Worm (Caenorhabditis elegans): ENCODE data around the gene C08B6.5.

Gene C08B6.5

ce11 chrV:10120898-10121297, 3.3 kb downstream of the C08B6.5 start, which contains the start of gene srxa-18:
srxa-18 (minus strand) TSS chrV:10120997.
- TF ChIP-seq ama-1 (optimal IDR thresholded peaks at IDR 0.05) (no peak), ceh-13 (GFP tag; optimal IDR thresholded peaks at IDR 0.05) (no peak)

- TF ChIP-seq ceh-13 (GFP tag; optimal IDR thresholded peaks at IDR 0.05) (no peak), tbx-37 (GFP tag; conservative IDR thresholded peaks at IDR 0.05) (no peak), flt-1 (GFP tag; IDR thresholded peaks at IDR 0.05) (no peak), hmg-4 (GFP tag; optimal IDR thresholded peaks at IDR 0.05) (no peak), B0310.2 (tag; optimal IDR thresholded peaks at IDR 0.05) (no peak), F13C5.2 (tag; optimal IDR thresholded peaks at IDR 0.05) (no peak), scrt-1 (GFP tag; IDR thresholded peaks at IDR 0.05) (no peak), pes-1 (GFP tag; IDR thresholded peaks at IDR 0.05) (no peak), tra-4 (tag; optimal IDR thresholded peaks at IDR 0.05) (no peak), hnd-1 (tag; optimal IDR thresholded peaks at IDR 0.05) (no peak), tbx-11 (GFP tag; IDR thresholded peaks at IDR 0.05) (no peak), sea-1 (GFP tag; conservative IDR thresholded peaks at IDR 0.05) (no peak), ets-7 (tag; optimal IDR thresholded peaks at IDR 0.05) (no peak), aly-1 (tag; optimal IDR thresholded peaks at IDR 0.05) (no peak), ama-1 (optimal IDR thresholded peaks at IDR 0.05) (no peak), hmbx-1 (tag; optimal IDR thresholded peaks at IDR 0.05) (no peak)
Measured at ce11 chrV:10122670-10123069, 5.1 kb downstream of the C08B6.5 start, which contains the start of gene srxa-19. srxa-19 (minus strand) TSS chrV:10122770.

- TF ChIP-seq aly-1 (tag; optimal IDR thresholded peaks at IDR 0.05) (no peak), tbx-11 (GFP tag; IDR thresholded peaks at IDR 0.05) (no peak)
Measured at ce11 chrV:10123324-10123723, 5.8 kb downstream of the C08B6.5 start, which contains the start of gene C08B6.6. C08B6.6 (plus strand) TSS chrV:10123624.

ce11 chrV:10124799-10125548, 7.4 kb downstream of the C08B6.5 start, which contains the start of gene C08B6.10:
C08B6.10 (plus strand) TSS chrV:10125498.
- TF ChIP-seq scrt-1 (GFP tag; IDR thresholded peaks at IDR 0.05) (no peak), ceh-13 (GFP tag; optimal IDR thresholded peaks at IDR 0.05) (no peak), tbx-37 (GFP tag; conservative IDR thresholded peaks at IDR 0.05) (no peak), ceh-36 (tag; optimal IDR thresholded peaks at IDR 0.05) (no peak), ama-1 (optimal IDR thresholded peaks at IDR 0.05) (no peak), tra-4 (tag; optimal IDR thresholded peaks at IDR 0.05) (no peak), hmbx-1 (tag; optimal IDR thresholded peaks at IDR 0.05) (no peak), sea-1 (GFP tag; conservative IDR thresholded peaks at IDR 0.05) (no peak), tbx-11 (GFP tag; IDR thresholded peaks at IDR 0.05) (no peak), F13C5.2 (tag; optimal IDR thresholded peaks at IDR 0.05) (no peak), hmg-4 (GFP tag; optimal IDR thresholded peaks at IDR 0.05) (no peak), ets-7 (tag; optimal IDR thresholded peaks at IDR 0.05) (no peak), hnd-1 (tag; optimal IDR thresholded peaks at IDR 0.05) (no peak), flt-1 (GFP tag; IDR thresholded peaks at IDR 0.05) (no peak), aly-1 (tag; optimal IDR thresholded peaks at IDR 0.05) (no peak), pes-1 (GFP tag; IDR thresholded peaks at IDR 0.05) (no peak), B0310.2 (tag; optimal IDR thresholded peaks at IDR 0.05) (no peak)

ce11 chrV:10130195-10130594, 12.6 kb downstream of the C08B6.5 start, which contains the start of gene aos-1:
aos-1 (minus strand) TSS chrV:10130295.
- TF ChIP-seq ceh-36 (tag; optimal IDR thresholded peaks at IDR 0.05) (no peak), sea-1 (GFP tag; conservative IDR thresholded peaks at IDR 0.05) (no peak), B0310.2 (tag; optimal IDR thresholded peaks at IDR 0.05) (no peak), ama-1 (optimal IDR thresholded peaks at IDR 0.05) (no peak), tbx-37 (GFP tag; conservative IDR thresholded peaks at IDR 0.05) (no peak), pes-1 (GFP tag; IDR thresholded peaks at IDR 0.05) (no peak), ets-7 (tag; optimal IDR thresholded peaks at IDR 0.05) (no peak), flt-1 (GFP tag; IDR thresholded peaks at IDR 0.05) (no peak), hmg-4 (GFP tag; optimal IDR thresholded peaks at IDR 0.05) (no peak), ceh-13 (GFP tag; optimal IDR thresholded peaks at IDR 0.05) (no peak), tra-4 (tag; optimal IDR thresholded peaks at IDR 0.05) (no peak), tbx-11 (GFP tag; IDR thresholded peaks at IDR 0.05) (no peak), aly-1 (tag; optimal IDR thresholded peaks at IDR 0.05) (no peak), hnd-1 (tag; optimal IDR thresholded peaks at IDR 0.05) (no peak), hmbx-1 (tag; optimal IDR thresholded peaks at IDR 0.05) (no peak), F13C5.2 (tag; optimal IDR thresholded peaks at IDR 0.05) (no peak), scrt-1 (GFP tag; IDR thresholded peaks at IDR 0.05) (no peak)

ce11 chrV:10133277-10133676, 15.7 kb downstream of the C08B6.5 start:
- TF ChIP-seq hmg-4 (GFP tag; optimal IDR thresholded peaks at IDR 0.05) (no peak), tra-4 (tag; optimal IDR thresholded peaks at IDR 0.05) (no peak), flt-1 (GFP tag; IDR thresholded peaks at IDR 0.05) (no peak), hnd-1 (tag; optimal IDR thresholded peaks at IDR 0.05) (no peak), ceh-13 (GFP tag; optimal IDR thresholded peaks at IDR 0.05) (no peak), tbx-11 (GFP tag; IDR thresholded peaks at IDR 0.05) (no peak), sea-1 (GFP tag; conservative IDR thresholded peaks at IDR 0.05) (no peak), aly-1 (tag; optimal IDR thresholded peaks at IDR 0.05) (no peak), F13C5.2 (tag; optimal IDR thresholded peaks at IDR 0.05) (no peak), ama-1 (optimal IDR thresholded peaks at IDR 0.05) (no peak), hmbx-1 (tag; optimal IDR thresholded peaks at IDR 0.05) (no peak), tbx-37 (GFP tag; conservative IDR thresholded peaks at IDR 0.05) (no peak)

- TF ChIP-seq scrt-1 (GFP tag; IDR thresholded peaks at IDR 0.05) (no peak), flt-1 (GFP tag; IDR thresholded peaks at IDR 0.05) (no peak), F13C5.2 (tag; optimal IDR thresholded peaks at IDR 0.05) (no peak), tbx-11 (GFP tag; IDR thresholded peaks at IDR 0.05) (no peak)
Measured at ce11 chrV:10134077-10134693, 16.6 kb downstream of the C08B6.5 start, which contains the start of the genes C08B6.18, wdr-20 and C08B6.8. C08B6.18 (minus strand) TSS chrV:10134127. wdr-20 (minus strand) TSS chrV:10134158. C08B6.8 (plus strand) TSS chrV:10134643.
